Fruit fly (Drosophila melanogaster) S2 (cell line): ENCODE data around the gene CG10182.

Experiments
- CG8478 ChIP-seq: fragments of >200 bp; optimal IDR thresholded peaks from 2 replicates; lab custom pipeline; 2018
- CTCF ChIP-seq, 2 experiments: fragments of >200 bp; optimal IDR thresholded peaks; 2 replicates each; lab custom pipeline; 2018

- TF ChIP-seq CTCF (optimal IDR thresholded peaks at IDR 0.05; lab: Kevin White, UChicago) (no peak), CG8478 (no peak)
These were observed 20.4 kb downstream of the CG10182 start for dm6 chr3R:23569195-23569594.
